Worm (Caenorhabditis elegans) whole organism, L1 larva: ENCODE results near the gene Y54F10BM.3.

Source experiments
- C04F5.9 ChIP-seq: sonication (generic microtip); optimal IDR thresholded peaks from 2 replicates; lab custom pipeline; 2016; ENCODE audit warnings: missing genetic modification characterization, missing compliant biosample characterization
- efl-3 ChIP-seq: fragments of 200-800 bp; sonication (Bioruptor generic); optimal IDR thresholded peaks from 2 replicates; lab custom pipeline; 2018; ENCODE audit warnings: mild to moderate bottlenecking, missing genetic modification characterization, missing compliant biosample characterization
- elt-2 ChIP-seq: sonication (generic microtip); optimal IDR thresholded peaks from 2 replicates; lab custom pipeline; 2016; ENCODE audit warnings: missing genetic modification characterization, mild to moderate bottlenecking, inconsistent platforms, missing compliant biosample characterization, missing genetic modification reagents
- fkh-10 ChIP-seq: sonication (generic microtip); optimal IDR thresholded peaks from 2 replicates; lab custom pipeline; 2017; ENCODE audit warnings: missing biosample characterization, missing genetic modification reagents, missing genetic modification characterization
- nhr-11 ChIP-seq: fragments of 150-350 bp; optimal IDR thresholded peaks from 2 replicates; lab custom pipeline; 2014; ENCODE audit warnings: missing biosample characterization, missing genetic modification characterization
- nhr-28 ChIP-seq: fragments of 150-350 bp; optimal IDR thresholded peaks from 2 replicates; lab custom pipeline; 2014; ENCODE audit warnings: missing biosample characterization, missing genetic modification characterization
- nhr-76 ChIP-seq: sonication (generic microtip); optimal IDR thresholded peaks from 2 replicates; lab custom pipeline; 2017; ENCODE audit warnings: missing biosample characterization, missing genetic modification characterization
- pag-3 ChIP-seq: sonication (generic microtip); optimal IDR thresholded peaks from 2 replicates; lab custom pipeline; 2017; ENCODE audit warnings: missing genetic modification characterization, mild to moderate bottlenecking, missing compliant biosample characterization, antibody characterized with exemption, borderline replicate concordance; ENCODE audit not compliant: insufficient read depth

DNA sequence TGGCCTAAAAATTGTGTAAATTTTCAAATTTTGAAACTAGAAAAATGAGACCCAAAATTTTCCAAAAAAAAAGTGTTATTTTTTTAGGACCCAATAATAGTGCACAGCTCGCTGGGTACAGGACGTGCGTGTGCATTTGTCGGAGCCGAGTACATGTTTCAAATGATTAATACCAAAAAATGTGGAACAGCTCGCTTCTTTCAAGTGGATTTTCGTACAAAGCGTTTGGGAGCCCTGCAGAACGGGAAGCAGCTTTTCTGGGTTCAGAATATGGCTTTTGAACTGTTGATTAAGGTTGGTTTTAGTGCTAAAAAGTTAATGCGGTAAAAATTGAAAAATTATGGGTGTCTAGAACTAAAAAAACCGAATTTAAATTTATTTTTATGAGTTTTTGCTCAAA, 6.4 kb downstream of the Y54F10BM.3 start:
- TF ChIP-seq elt-2 (tag; lab: Kevin White, UChicago): no peak
- TF ChIP-seq nhr-76: no peak
- TF ChIP-seq nhr-28 (tag; lab: Kevin White, UChicago): no peak
- no peak for TF ChIP-seq fkh-10
- TF ChIP-seq pag-3: no peak
- TF ChIP-seq nhr-11 (tag; lab: Kevin White, UChicago): no peak
- no peak for TF ChIP-seq efl-3 (GFP tag; lab: Kevin White, UChicago)
- TF ChIP-seq C04F5.9 (tag; lab: Kevin White, UChicago): no peak
